Worm (Caenorhabditis elegans): ENCODE data around the gene adm-4.
A peak's percentile ranks its signal among the peaks of the same experiment; 100 is the strongest.

DNA sequence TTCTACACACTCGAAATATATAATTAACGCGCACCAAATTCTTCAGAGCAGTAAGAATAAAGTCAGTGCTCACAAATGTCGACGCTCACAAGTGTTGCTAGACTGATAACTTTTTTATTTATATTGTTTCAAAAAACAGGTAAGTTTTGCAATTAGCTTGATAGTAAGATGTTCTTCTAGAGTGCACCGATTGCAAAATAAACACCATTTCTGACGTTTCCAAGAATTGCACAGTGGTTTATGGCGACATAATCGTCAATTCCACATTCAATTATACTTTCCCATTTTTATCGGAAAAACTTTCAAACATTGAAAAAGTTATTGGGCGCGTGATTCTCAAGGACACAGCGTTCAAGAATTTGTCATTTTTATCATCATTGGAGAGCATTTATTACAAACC, 2.3 kb upstream of the adm-4 start:
- TF ChIP-seq K12H6.12 (tag; optimal IDR thresholded peaks at IDR 0.05) (no peak), nhr-80 (tag; optimal IDR thresholded peaks at IDR 0.05) (peak; percentile 15), rcor-1 (GFP tag; IDR thresholded peaks at IDR 0.05) (no peak), aptf-2 (GFP tag; conservative IDR thresholded peaks at IDR 0.05) (no peak), Y67H2A.10 (GFP tag; conservative IDR thresholded peaks at IDR 0.05) (no peak), madf-3 (GFP tag; IDR thresholded peaks at IDR 0.05) (no peak), lir-1 (GFP tag; conservative IDR thresholded peaks at IDR 0.05) (no peak)

Data from whole organism, young adult.